Worm (Caenorhabditis elegans): ENCODE measurements around the gene K04G11.3.

K04G11.3 gene

ce11 chrX:14356683-14357287 is 9.3 kb upstream of the K04G11.3 start (continued):
- TF ChIP-seq ztf-11 (tag; optimal IDR thresholded peaks at IDR 0.05) (no peak), skn-1 (tag; optimal IDR thresholded peaks at IDR 0.05) (no peak), zag-1 (tag; optimal IDR thresholded peaks at IDR 0.05) (no peak), unc-130 (tag; optimal IDR thresholded peaks at IDR 0.05) (no peak), jun-1 (tag; optimal IDR thresholded peaks at IDR 0.05) (no peak), isw-1 (GFP tag; IDR thresholded peaks at IDR 0.05) (no peak), fkh-10 (GFP tag; optimal IDR thresholded peaks at IDR 0.05) (peak; percentile 98), ets-5 (GFP tag; IDR thresholded peaks at IDR 0.05) (no peak), lir-3 (tag; optimal IDR thresholded peaks at IDR 0.05; ENCODE audit: poor library complexity) (no peak), snpc-4 (tag; optimal IDR thresholded peaks at IDR 0.05) (no peak), pqm-1 (tag; optimal IDR thresholded peaks at IDR 0.05) (no peak), efl-3 (GFP tag; optimal IDR thresholded peaks at IDR 0.05) (no peak), ama-1 (optimal IDR thresholded peaks at IDR 0.05) (no peak), nhr-84 (tag; optimal IDR thresholded peaks at IDR 0.05) (no peak), nhr-47 (tag; optimal IDR thresholded peaks at IDR 0.05) (peak; percentile 50), pax-3 (tag; optimal IDR thresholded peaks at IDR 0.05) (no peak), elt-2 (tag; optimal IDR thresholded peaks at IDR 0.05) (no peak)

ce11 chrX:14355034-14355433 is 7.6 kb upstream of the K04G11.3 start:
- TF ChIP-seq C04F5.9 (tag; optimal IDR thresholded peaks at IDR 0.05), result no peak
- TF ChIP-seq lin-39 (tag; optimal IDR thresholded peaks at IDR 0.05), result no peak
- TF ChIP-seq skn-1 (tag; optimal IDR thresholded peaks at IDR 0.05), result no peak
- no peak for TF ChIP-seq rnt-1 (tag; optimal IDR thresholded peaks at IDR 0.05)
- TF ChIP-seq C16A3.4 (tag; optimal IDR thresholded peaks at IDR 0.05), result no peak
- TF ChIP-seq unc-130 (tag; optimal IDR thresholded peaks at IDR 0.05), result no peak
- TF ChIP-seq swsn-7 (tag; optimal IDR thresholded peaks at IDR 0.05), result no peak
- TF ChIP-seq nhr-11 (tag; optimal IDR thresholded peaks at IDR 0.05), result no peak
- no peak for TF ChIP-seq alr-1 (tag; optimal IDR thresholded peaks at IDR 0.05; ENCODE audit: borderline replicate concordance)
- TF ChIP-seq irx-1 (tag; optimal IDR thresholded peaks at IDR 0.05), result no peak
- TF ChIP-seq zag-1 (tag; optimal IDR thresholded peaks at IDR 0.05), result no peak
- no peak for TF ChIP-seq snpc-4 (tag; optimal IDR thresholded peaks at IDR 0.05)

ce11 chrX:14349690-14350168 is 2.3 kb upstream of the K04G11.3 start, which contains the start of gene wdr-5.2:
TSS of gene wdr-5.2 (plus strand) at chrX:14350118.
- TF ChIP-seq elt-3 (tag; optimal IDR thresholded peaks at IDR 0.05), result no peak
- peak; percentile 3 to 20 for TF ChIP-seq efl-1 (optimal IDR thresholded peaks at IDR 0.05)
- no peak for TF ChIP-seq efl-1 (GFP tag; optimal IDR thresholded peaks at IDR 0.05 in 1 of 2)
- peak; percentile 5 for TF ChIP-seq nhr-20 (tag; optimal IDR thresholded peaks at IDR 0.05)
- TF ChIP-seq fos-1 (tag; optimal IDR thresholded peaks at IDR 0.05), result peak; percentile 31
- TF ChIP-seq lsy-2 (tag; optimal IDR thresholded peaks at IDR 0.05), result peak in 1 of 2 experiments; percentile 49
- peak; percentile 26 for TF ChIP-seq rnt-1 (tag; optimal IDR thresholded peaks at IDR 0.05)
- TF ChIP-seq mef-2 (tag; optimal IDR thresholded peaks at IDR 0.05), result no peak
- no peak for TF ChIP-seq lin-39 (tag; optimal IDR thresholded peaks at IDR 0.05)
- peak; percentile 77 for TF ChIP-seq F16B12.6 (tag; optimal IDR thresholded peaks at IDR 0.05)
- peak; percentile 2 to 30 for TF ChIP-seq lin-35 (GFP tag; optimal IDR thresholded peaks at IDR 0.05)
- no peak for TF ChIP-seq nhr-28 (tag; optimal IDR thresholded peaks at IDR 0.05)

- TF ChIP-seq unc-130 (tag; optimal IDR thresholded peaks at IDR 0.05) (no peak), mdl-1 (tag; optimal IDR thresholded peaks at IDR 0.05) (no peak), unc-86 (tag; optimal IDR thresholded peaks at IDR 0.05) (no peak), C34B4.2 (tag; optimal IDR thresholded peaks at IDR 0.05) (no peak), ceh-82 (tag; optimal IDR thresholded peaks at IDR 0.05) (no peak)
Observed at ce11 chrX:14340381-14340780, 7.1 kb downstream of the K04G11.3 start, which contains the start of gene sel-7. TSS of gene sel-7 (minus strand) at chrX:14340481.
